Fruit fly (Drosophila melanogaster): ENCODE measurements around the gene CG8565.

DNA sequence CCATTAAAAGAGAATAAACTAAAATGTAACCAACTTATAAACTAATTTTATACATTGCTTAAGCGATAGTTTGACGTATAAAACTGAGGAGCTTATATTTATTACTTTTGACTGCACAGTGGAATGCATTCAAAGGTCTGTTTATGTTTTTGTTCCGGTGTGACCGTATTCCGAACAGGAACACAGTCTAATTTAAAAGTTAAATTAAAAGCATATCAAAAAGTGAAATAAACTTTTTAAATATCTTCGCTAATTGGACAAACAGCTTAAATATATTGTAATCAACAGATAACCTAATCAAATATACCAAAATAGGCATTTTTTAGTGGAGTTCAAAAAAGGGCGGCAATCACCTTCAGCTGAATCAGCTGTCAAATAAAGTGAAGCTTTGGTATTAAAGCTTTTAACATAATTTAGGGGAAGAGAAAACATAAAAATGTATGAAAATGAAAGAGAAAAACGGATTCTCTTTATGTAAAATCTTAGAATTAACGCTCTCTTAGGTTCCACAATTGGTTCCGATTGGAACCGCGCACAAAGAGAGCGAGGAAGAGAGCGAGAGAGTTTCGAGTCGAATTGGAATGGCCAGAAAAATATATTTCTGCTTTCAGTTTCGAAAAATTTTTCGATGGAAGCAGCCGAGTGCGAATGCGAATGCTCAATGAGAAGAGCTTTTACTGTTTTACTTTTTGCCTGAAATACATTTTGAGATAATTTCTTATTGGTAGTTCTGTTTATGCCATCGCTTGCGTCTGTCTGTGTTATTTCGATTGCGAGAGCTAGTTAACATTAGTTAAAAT lies 33.7 kb upstream of the CG8565 start, which contains the start of the genes PGRP-LE and sd:
- TF ChIP-seq CG12768 (GFP tag; optimal IDR thresholded peaks at IDR 0.05): no peak
- TF ChIP-seq CG7045 (GFP tag; optimal IDR thresholded peaks at IDR 0.05): no peak
- no peak for TF ChIP-seq cnc (optimal IDR thresholded peaks at IDR 0.05)
- TF ChIP-seq Hr96 (GFP tag; optimal IDR thresholded peaks at IDR 0.05): no peak
- TF ChIP-seq tj (GFP tag; optimal IDR thresholded peaks at IDR 0.05): no peak
